Worm (Caenorhabditis elegans): ENCODE results near the gene PDB1.1.

DNA sequence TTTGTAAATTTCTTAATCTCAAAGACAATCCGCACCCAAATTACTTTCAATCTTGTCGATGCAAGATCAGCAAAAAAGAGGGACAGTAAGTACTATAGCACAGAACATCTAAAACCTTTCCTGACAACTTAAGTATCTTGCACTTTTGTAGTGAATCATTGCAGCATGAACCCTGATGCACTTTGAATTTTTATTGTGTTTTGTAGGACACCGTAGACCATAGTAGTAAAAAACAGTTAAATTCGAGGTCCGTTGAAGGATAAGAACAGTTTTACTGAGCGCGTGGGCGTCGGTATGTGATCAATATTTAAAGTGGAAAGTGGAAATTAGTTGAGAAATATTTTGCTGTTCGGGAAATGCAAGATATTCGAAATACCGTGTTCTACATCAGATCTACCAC lies 23.3 kb upstream of the PDB1.1 start:
- TF ChIP-seq ztf-6 (GFP tag; IDR thresholded peaks at IDR 0.05): no peak
- no peak for TF ChIP-seq F57C9.4 (tag; optimal IDR thresholded peaks at IDR 0.05)
- TF ChIP-seq F39B2.1 (GFP tag; IDR thresholded peaks at IDR 0.05): no peak
- TF ChIP-seq dpl-1 (GFP tag; optimal IDR thresholded peaks at IDR 0.05): no peak
- TF ChIP-seq egl-18 (GFP tag; IDR thresholded peaks at IDR 0.05): no peak
- no peak for TF ChIP-seq rcor-1 (GFP tag; IDR thresholded peaks at IDR 0.05)
- TF ChIP-seq unc-62 (GFP tag; optimal IDR thresholded peaks at IDR 0.05): no peak
- TF ChIP-seq Y53G8AR.9 (GFP tag; conservative IDR thresholded peaks at IDR 0.05): no peak
- no peak for TF ChIP-seq lsy-27 (tag; optimal IDR thresholded peaks at IDR 0.05; ENCODE audit: borderline replicate concordance, insufficient read depth)
- no peak for TF ChIP-seq ztf-22 (GFP tag; optimal IDR thresholded peaks at IDR 0.05)
- TF ChIP-seq snpc-4 (GFP tag; optimal IDR thresholded peaks at IDR 0.05): no peak
- no peak for TF ChIP-seq snpc-4 (tag; optimal IDR thresholded peaks at IDR 0.05)
- no peak for TF ChIP-seq him-1 (tag; optimal IDR thresholded peaks at IDR 0.05)
- no peak for TF ChIP-seq nhr-90 (tag; optimal IDR thresholded peaks at IDR 0.05)
- TF ChIP-seq hlh-26 (GFP tag; conservative IDR thresholded peaks at IDR 0.05): no peak

Measured in whole organism, young adult.